Fruit fly (Drosophila melanogaster): ENCODE results near the gene CG33061.

DNA sequence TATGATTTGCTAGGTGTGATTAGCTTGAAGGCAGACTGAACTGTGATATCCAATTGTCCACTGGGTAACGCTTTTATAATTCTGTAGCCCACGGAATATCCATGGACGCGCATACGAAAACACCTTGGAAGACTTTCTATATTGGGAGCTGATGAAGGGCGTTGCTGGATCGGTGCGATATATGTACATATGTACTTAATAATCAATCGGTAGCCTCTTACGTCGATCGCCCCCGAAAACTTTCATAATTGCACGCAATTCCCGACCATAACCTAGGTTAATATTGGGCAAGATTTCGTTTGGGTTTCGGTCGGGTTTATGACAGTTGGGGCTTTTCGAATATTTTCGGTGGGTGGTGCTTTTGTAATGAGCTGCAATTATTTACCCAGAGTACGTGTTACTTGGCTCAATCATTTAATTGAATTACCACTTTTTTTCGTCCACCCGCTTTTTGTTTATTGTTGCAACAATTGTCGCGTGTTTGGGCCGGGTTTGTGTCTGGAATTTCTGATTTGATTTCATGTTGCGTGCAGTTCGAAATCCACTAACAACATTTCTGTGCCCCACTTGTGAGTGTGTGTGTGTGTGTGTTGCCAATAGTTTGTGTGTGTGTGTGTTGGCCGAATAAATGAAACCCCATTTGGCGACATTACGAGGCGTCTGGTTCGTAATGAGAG lies 47.6 kb upstream of the CG33061 start, which contains the start of gene CG13049:
- TF ChIP-seq CG2678 (tag; optimal IDR thresholded peaks at IDR 0.05) (no peak), dmrt11E (tag; optimal IDR thresholded peaks at IDR 0.05) (no peak), CG32532 (GFP tag; IDR thresholded peaks at IDR 0.05) (no peak), CG3163 (GFP tag; optimal IDR thresholded peaks at IDR 0.05) (no peak), CG17829 (tag; optimal IDR thresholded peaks at IDR 0.05) (no peak), CG13775 (GFP tag; optimal IDR thresholded peaks at IDR 0.05) (no peak), Stat92E (GFP tag; optimal IDR thresholded peaks at IDR 0.05) (no peak)
